Fruit fly (Drosophila melanogaster) whole organism, prepupa: ENCODE measurements around the gene Golgin104.

Experiments
- Blimp-1 ChIP-seq: fragments of 200-800 bp; sonication (Bioruptor generic); optimal IDR thresholded peaks from 3 replicates; lab custom pipeline; 2017; ENCODE audit warnings: missing biosample characterization, missing genetic modification characterization, mild to moderate bottlenecking, moderate library complexity, missing genetic modification reagents
- CG10669 ChIP-seq: fragments of 200-800 bp; sonication (Bioruptor generic); optimal IDR thresholded peaks from 3 replicates; lab custom pipeline; 2018; ENCODE audit warnings: missing biosample characterization, mild to moderate bottlenecking, missing genetic modification characterization, moderate library complexity
- CG11294 ChIP-seq: fragments of 200-800 bp; sonication (Bioruptor generic); IDR thresholded peaks from 2 replicates; pipeline ENCODE4 v1.3.6; 2022; ENCODE audit warnings: missing biosample characterization, missing genetic modification characterization
- CG11762 ChIP-seq: fragments of 200-800 bp; sonication (Bioruptor generic); optimal IDR thresholded peaks from 3 replicates; lab custom pipeline; 2016; ENCODE audit warnings: missing biosample characterization, missing genetic modification characterization; ENCODE audit not compliant: insufficient read depth
- CG11902 ChIP-seq: fragments of 200-800 bp; sonication (Bioruptor generic); optimal IDR thresholded peaks from 3 replicates; lab custom pipeline; 2016; ENCODE audit warnings: missing biosample characterization, missing genetic modification characterization
- CG15336 ChIP-seq: fragments of 200-800 bp; sonication (Bioruptor generic); IDR thresholded peaks from 2 replicates; pipeline ENCODE4 v1.3.6; 2022; ENCODE audit warnings: missing biosample characterization, missing genetic modification characterization
- CG1621 ChIP-seq: fragments of 200-800 bp; sonication (Bioruptor generic); optimal IDR thresholded peaks from 3 replicates; lab custom pipeline; 2018; ENCODE audit warnings: missing biosample characterization, mild to moderate bottlenecking, missing genetic modification characterization
- CG3032 ChIP-seq: fragments of 200-800 bp; optimal IDR thresholded peaks from 2 replicates; lab custom pipeline; 2019; ENCODE audit warnings: missing biosample characterization, mild to moderate bottlenecking, missing genetic modification characterization, moderate library complexity
- CG3919 ChIP-seq: fragments of 200-800 bp; sonication (Bioruptor generic); optimal IDR thresholded peaks from 3 replicates; lab custom pipeline; 2016; ENCODE audit warnings: missing biosample characterization, missing genetic modification characterization
- CG6163 ChIP-seq: fragments of 200-800 bp; sonication (Bioruptor generic); IDR thresholded peaks from 3 replicates; pipeline ENCODE4 v1.3.6; 2022; ENCODE audit warnings: missing biosample characterization, missing genetic modification characterization
- CG6276 ChIP-seq: fragments of 200-800 bp; sonication (Bioruptor generic); optimal IDR thresholded peaks from 2 replicates; lab custom pipeline; 2017; ENCODE audit warnings: missing biosample characterization, mild to moderate bottlenecking, missing genetic modification characterization
- CG6792 ChIP-seq: fragments of 200-800 bp; sonication (Bioruptor generic); optimal IDR thresholded peaks from 3 replicates; lab custom pipeline; 2016; ENCODE audit warnings: missing biosample characterization, missing genetic modification characterization
- CG6808 ChIP-seq: fragments of 200-800 bp; sonication (Bioruptor generic); optimal IDR thresholded peaks from 3 replicates; lab custom pipeline; 2017; ENCODE audit warnings: missing biosample characterization, missing genetic modification characterization, mild to moderate bottlenecking, moderate library complexity, missing genetic modification reagents
- CG6854 ChIP-seq: fragments of 200-800 bp; sonication (Bioruptor generic); optimal IDR thresholded peaks from 2 replicates; lab custom pipeline; 2017; ENCODE audit warnings: missing biosample characterization, mild to moderate bottlenecking, missing genetic modification characterization
- CG7368 ChIP-seq: fragments of 200-800 bp; sonication (Bioruptor generic); optimal IDR thresholded peaks from 3 replicates; lab custom pipeline; 2016; ENCODE audit warnings: missing biosample characterization, missing genetic modification characterization
- Eip78C ChIP-seq: fragments of 200-800 bp; sonication (Bioruptor generic); peaks from one replicate; lab custom pipeline; 2016; ENCODE audit warnings: missing biosample characterization, missing genetic modification characterization
- Gug ChIP-seq: fragments of 200-800 bp; sonication (Bioruptor generic); IDR thresholded peaks from 2 replicates; pipeline ENCODE4 v1.3.6; 2022; ENCODE audit warnings: missing biosample characterization, missing genetic modification characterization
- Hr38 ChIP-seq: sonication (Bioruptor generic); optimal IDR thresholded peaks from 2 replicates; lab custom pipeline; 2016; ENCODE audit warnings: missing biosample characterization, missing genetic modification characterization
- Hr39 ChIP-seq: fragments of 200-800 bp; sonication (Bioruptor generic); optimal IDR thresholded peaks from 2 replicates; lab custom pipeline; 2016; ENCODE audit warnings: missing biosample characterization, missing genetic modification characterization
- Hr4 ChIP-seq: fragments of 200-800 bp; sonication (Bioruptor generic); optimal IDR thresholded peaks from 3 replicates; lab custom pipeline; 2016; ENCODE audit warnings: missing biosample characterization, missing genetic modification characterization
- Met ChIP-seq: fragments of 200-800 bp; sonication (Bioruptor generic); optimal IDR thresholded peaks from 3 replicates; lab custom pipeline; 2016; ENCODE audit warnings: missing biosample characterization, missing genetic modification characterization
- Sox102F ChIP-seq: fragments of 200-800 bp; sonication (Bioruptor generic); optimal IDR thresholded peaks from 2 replicates; lab custom pipeline; 2016; ENCODE audit warnings: missing biosample characterization, mild to moderate bottlenecking, missing genetic modification characterization
- Sox14 ChIP-seq: fragments of 200-800 bp; sonication (Bioruptor generic); optimal IDR thresholded peaks from 3 replicates; lab custom pipeline; 2016; ENCODE audit warnings: missing biosample characterization, missing genetic modification characterization
- achi ChIP-seq: fragments of 200-800 bp; sonication (Bioruptor generic); optimal IDR thresholded peaks from 3 replicates; lab custom pipeline; 2016; ENCODE audit warnings: missing biosample characterization, missing genetic modification characterization
- acj6 ChIP-seq: fragments of 200-800 bp; sonication (Bioruptor generic); optimal IDR thresholded peaks from 3 replicates; lab custom pipeline; 2016; ENCODE audit warnings: missing biosample characterization, missing genetic modification characterization
- cyc ChIP-seq: fragments of 200-800 bp; sonication (Bioruptor generic); optimal IDR thresholded peaks from 3 replicates; lab custom pipeline; 2016; ENCODE audit warnings: missing biosample characterization, missing genetic modification characterization
- dsx ChIP-seq: fragments of 200-800 bp; optimal IDR thresholded peaks from 3 replicates; lab custom pipeline; 2019; ENCODE audit warnings: missing biosample characterization, mild to moderate bottlenecking, missing genetic modification characterization, moderate library complexity; ENCODE audit not compliant: poor library complexity, severe bottlenecking
- esn ChIP-seq: fragments of 200-800 bp; sonication (Bioruptor generic); optimal IDR thresholded peaks from 2 replicates; lab custom pipeline; 2016; ENCODE audit warnings: missing biosample characterization, mild to moderate bottlenecking, missing genetic modification characterization, moderate library complexity
- fd85E ChIP-seq: fragments of 200-800 bp; sonication (Bioruptor generic); optimal IDR thresholded peaks from 3 replicates; lab custom pipeline; 2016; ENCODE audit warnings: missing biosample characterization, missing genetic modification characterization
- fkh ChIP-seq: fragments of 200-800 bp; sonication (Bioruptor generic); optimal IDR thresholded peaks from 3 replicates; lab custom pipeline; 2017; ENCODE audit warnings: missing biosample characterization, mild to moderate bottlenecking, missing genetic modification characterization, moderate library complexity
- lz ChIP-seq: fragments of 200-800 bp; sonication (Bioruptor generic); optimal IDR thresholded peaks from 3 replicates; lab custom pipeline; 2016; ENCODE audit warnings: missing biosample characterization, missing genetic modification characterization
- pdm3 ChIP-seq: fragments of 200-800 bp; sonication (Bioruptor generic); optimal IDR thresholded peaks from 3 replicates; lab custom pipeline; 2016; ENCODE audit warnings: missing biosample characterization, missing genetic modification characterization
- ss ChIP-seq, 2 experiments: fragments of 200-800 bp; sonication (Bioruptor generic); optimal IDR thresholded peaks; 2 replicates in 1 of 2; 3 replicates in 1 of 2; lab custom pipeline; 2017 to 2018; ENCODE audit warnings: mild to moderate bottlenecking in 2 of 2, missing biosample characterization in 2 of 2, missing genetic modification characterization in 2 of 2, moderate library complexity in 1 of 2
- topi ChIP-seq: fragments of 200-800 bp; sonication (Bioruptor generic); optimal IDR thresholded peaks from 3 replicates; lab custom pipeline; 2016; ENCODE audit warnings: missing biosample characterization, missing genetic modification characterization

The Golgin104 gene

DNA sequence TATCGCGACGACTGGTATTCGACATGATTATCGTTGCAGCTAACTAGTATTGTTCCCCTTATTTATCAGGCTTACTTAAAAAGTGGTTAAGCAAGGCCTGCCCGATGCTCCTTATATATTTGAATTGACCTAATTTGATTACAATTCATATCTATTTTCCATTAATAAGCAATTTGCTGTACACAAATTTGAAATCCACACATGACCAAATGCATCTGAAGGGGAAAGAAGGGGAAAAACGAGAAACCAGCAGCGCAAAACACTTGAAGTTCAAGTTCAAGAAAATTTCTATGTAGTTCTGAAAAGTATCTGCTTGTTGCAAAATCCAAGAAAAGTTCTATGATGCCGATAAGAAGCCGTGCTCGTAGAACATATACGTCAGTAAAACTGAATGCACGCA is 25.1 kb downstream of the Golgin104 start, which contains the start of the genes CG13040 and CG13039:
TSS of gene CG13040 (minus strand) at position 101 of the 400 bp plus-strand sequence.
TSS of gene CG13039 (minus strand) at position 106 of the 400 bp plus-strand sequence.
- TF ChIP-seq CG11294 (GFP tag; lab: Robert Waterston, UW) (no peak), Sox14 (GFP tag; lab: Kevin White, UChicago) (no peak), dsx (GFP tag; lab: Kevin White, UChicago) (no peak), CG15336 (no peak), pdm3 (no peak), Eip78C (GFP tag; lab: Kevin White, UChicago) (no peak), topi (GFP tag; lab: Kevin White, UChicago) (no peak), Hr4 (GFP tag; lab: Kevin White, UChicago) (no peak), CG3032 (no peak), fd85E (GFP tag; lab: Kevin White, UChicago) (no peak), fkh (GFP tag; lab: Kevin White, UChicago) (no peak)

DNA sequence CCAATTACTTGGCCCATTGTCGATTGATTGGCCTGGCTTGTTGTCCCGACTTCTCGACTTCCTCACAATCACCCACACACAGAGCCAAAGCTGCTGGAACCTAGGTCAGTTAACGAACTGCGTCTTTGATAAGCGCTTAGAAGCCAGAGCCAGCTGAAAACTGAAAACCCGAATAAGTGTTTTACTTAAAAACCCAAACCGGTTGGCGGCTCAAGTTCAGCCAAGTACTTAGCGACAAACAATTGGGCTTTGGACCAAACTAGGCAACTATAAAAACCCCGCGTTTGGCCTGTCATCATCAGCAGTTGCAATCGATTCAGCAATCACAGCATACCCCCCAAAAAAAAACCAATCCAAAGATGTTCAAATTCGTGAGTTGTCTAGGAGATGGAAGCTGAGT is 28.4 kb downstream of the Golgin104 start, which contains the start of gene CG13059:
TSS of gene CG13059 (plus strand) at position 301 of the 400 bp plus-strand sequence.
- TF ChIP-seq CG6792 (GFP tag; lab: Kevin White, UChicago) (no peak), Blimp-1 (GFP tag; lab: Kevin White, UChicago) (no peak), CG6808 (no peak), fkh (GFP tag; lab: Kevin White, UChicago) (no peak), fd85E (GFP tag; lab: Kevin White, UChicago) (no peak), Hr4 (GFP tag; lab: Kevin White, UChicago) (no peak), CG10669 (GFP tag; lab: Kevin White, UChicago) (no peak), topi (GFP tag; lab: Kevin White, UChicago) (no peak), ss (GFP tag; optimal IDR thresholded peaks at IDR 0.05; lab: Kevin White, UChicago) (no peak), CG1621 (tag; lab: Kevin White, UChicago) (no peak), CG6163 (GFP tag; lab: Robert Waterston, UW) (no peak), CG3919 (GFP tag; lab: Kevin White, UChicago) (no peak), CG11902 (no peak), CG6276 (GFP tag; lab: Kevin White, UChicago) (no peak), CG7368 (no peak), Hr38 (no peak)

DNA sequence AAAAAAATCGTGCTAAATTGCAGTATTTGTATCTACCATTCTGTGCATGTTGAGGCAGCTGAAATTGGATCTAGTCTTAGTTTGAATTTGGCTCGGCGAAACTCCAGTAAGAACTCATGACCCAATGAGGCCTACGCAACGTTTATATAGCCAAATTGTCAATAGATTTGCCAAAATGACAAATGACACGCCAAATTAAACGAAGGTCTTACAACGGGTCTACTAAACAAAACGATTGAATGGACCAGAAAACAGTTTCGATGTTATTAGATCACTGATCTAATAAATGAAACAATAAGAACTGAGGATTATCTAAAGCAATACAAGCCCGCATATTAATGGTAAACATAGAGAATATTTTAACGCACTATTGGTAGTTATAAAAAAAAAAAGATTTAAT is 30.6 kb downstream of the Golgin104 start, which contains the start of gene CG42718:
TSS of gene CG42718 (minus strand) at position 101 of the 400 bp plus-strand sequence.
- TF ChIP-seq ss (GFP tag; optimal IDR thresholded peaks at IDR 0.05; lab: Kevin White, UChicago) (no peak), topi (GFP tag; lab: Kevin White, UChicago) (no peak), Sox14 (GFP tag; lab: Kevin White, UChicago) (no peak), Sox102F (GFP tag; lab: Kevin White, UChicago) (no peak), CG6808 (no peak), Hr39 (no peak), CG6163 (GFP tag; lab: Robert Waterston, UW) (no peak), acj6 (GFP tag; lab: Kevin White, UChicago) (no peak), Gug (no peak), Met (GFP tag; lab: Kevin White, UChicago) (no peak), CG11902 (no peak), CG3032 (no peak), cyc (GFP tag; lab: Kevin White, UChicago) (no peak), CG11762 (no peak), CG6854 (GFP tag; lab: Kevin White, UChicago) (no peak), esn (GFP tag; lab: Kevin White, UChicago) (no peak), achi (GFP tag; lab: Kevin White, UChicago) (no peak), CG15336 (no peak), pdm3 (no peak)

DNA sequence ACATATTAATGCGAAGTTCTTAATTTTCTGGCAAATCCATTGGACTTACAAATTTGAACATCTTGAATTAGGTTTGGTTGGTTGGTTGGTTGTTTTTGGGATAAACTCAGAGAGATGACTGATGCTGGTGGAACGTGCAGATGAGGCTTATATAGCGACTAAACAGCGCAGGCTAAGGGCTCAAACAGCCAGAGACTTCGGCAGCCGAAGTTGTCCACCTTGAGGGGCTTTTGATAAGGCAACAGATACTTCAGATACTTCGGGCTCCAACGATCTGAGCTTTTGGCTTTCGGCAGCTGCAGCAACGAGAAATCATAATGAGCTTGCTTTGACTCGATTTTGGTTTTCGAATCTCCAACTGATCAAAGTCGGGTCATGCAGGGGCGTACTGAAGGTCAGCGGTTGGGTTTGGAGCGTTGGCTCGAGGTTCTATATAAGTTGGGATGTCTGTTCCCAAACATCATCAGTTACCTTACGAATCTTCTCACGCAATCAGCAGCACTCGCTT is 32.3 kb downstream of the Golgin104 start, which contains the start of the genes CG13041 and CG13060:
TSS of gene CG13041 (minus strand) at position 128 of the 508 bp plus-strand sequence.
TSS of gene CG13060 (plus strand) at position 458 of the 508 bp plus-strand sequence.
- TF ChIP-seq lz: no peak
- TF ChIP-seq CG6792 (GFP tag; lab: Kevin White, UChicago): no peak
